Fruit fly (Drosophila melanogaster) whole organism, adult: ENCODE data around the gene Rab3-GAP.

Source experiments
- CG12768 ChIP-seq: fragments of 200-800 bp; sonication (Bioruptor generic); optimal IDR thresholded peaks from 2 replicates; lab custom pipeline; 2017; ENCODE audit warnings: missing biosample characterization, missing genetic modification characterization, mild to moderate bottlenecking, moderate library complexity, missing genetic modification reagents
- CG14711 ChIP-seq: fragments of 200-800 bp; sonication (Bioruptor generic); optimal IDR thresholded peaks from 2 replicates; lab custom pipeline; 2018; ENCODE audit warnings: missing biosample characterization, mild to moderate bottlenecking, missing genetic modification characterization, moderate library complexity
- CG5204 ChIP-seq: fragments of 200-800 bp; sonication (Bioruptor generic); optimal IDR thresholded peaks from 2 replicates; lab custom pipeline; 2016; ENCODE audit warnings: missing biosample characterization, missing genetic modification characterization
- bab1 ChIP-seq: fragments of 200-800 bp; sonication (Bioruptor generic); optimal IDR thresholded peaks from 3 replicates; lab custom pipeline; 2019; ENCODE audit warnings: missing biosample characterization, mild to moderate bottlenecking, missing genetic modification characterization, moderate library complexity
- ovo ChIP-seq: fragments of 200-800 bp; sonication (Bioruptor generic); optimal IDR thresholded peaks from 2 replicates; lab custom pipeline; 2016; ENCODE audit warnings: missing biosample characterization, missing genetic modification characterization

- TF ChIP-seq ovo (GFP tag; lab: Kevin White, UChicago) (no peak), CG12768 (GFP tag; lab: Kevin White, UChicago) (no peak), CG14711 (tag; lab: Kevin White, UChicago) (no peak), CG5204 (GFP tag; lab: Kevin White, UChicago) (no peak), bab1 (GFP tag; lab: Kevin White, UChicago) (peak; percentile 51)
Observed at dm6 chr2L:12040510-12040909, 22.5 kb downstream of the Rab3-GAP start, which contains the start of gene CG6766.
